Fruit fly (Drosophila melanogaster) whole organism, embryonic: Measurements from ENCODE around the gene Duox.
A peak's percentile ranks its signal among the peaks of the same experiment; 100 is the strongest.

Experiments used
- Antp ChIP-seq: fragments of 200-800 bp; sonication (Bioruptor generic); optimal IDR thresholded peaks from 3 replicates; lab custom pipeline; 2016; ENCODE audit warnings: missing biosample characterization, missing genetic modification characterization
- Atf6 ChIP-seq: fragments of 200-800 bp; sonication (Bioruptor generic); IDR thresholded peaks from 2 replicates; pipeline ENCODE4 v1.3.6; 2022; ENCODE audit warnings: missing biosample characterization, missing genetic modification characterization
- CG10147 ChIP-seq: fragments of 200-800 bp; sonication (Bioruptor generic); optimal IDR thresholded peaks from 2 replicates; lab custom pipeline; 2019; ENCODE audit warnings: missing biosample characterization, mild to moderate bottlenecking, missing genetic modification characterization, moderate library complexity
- CG11085 ChIP-seq: fragments of 200-800 bp; sonication (Bioruptor generic); IDR thresholded peaks from 2 replicates; pipeline ENCODE4 v1.3.6; 2022; ENCODE audit warnings: missing biosample characterization, missing genetic modification characterization
- CG11456 ChIP-seq: fragments of 200-800 bp; sonication (Bioruptor generic); IDR thresholded peaks from 3 replicates; pipeline ENCODE4 v1.3.6; 2022; ENCODE audit warnings: missing biosample characterization, missing genetic modification characterization
- CG11504 ChIP-seq: fragments of 200-800 bp; sonication (Bioruptor generic); optimal IDR thresholded peaks from 3 replicates; lab custom pipeline; 2019; ENCODE audit warnings: missing biosample characterization, mild to moderate bottlenecking, missing genetic modification characterization, moderate library complexity
- CG13123 ChIP-seq: fragments of 200-800 bp; sonication (Bioruptor generic); optimal IDR thresholded peaks from 2 replicates; lab custom pipeline; 2016; ENCODE audit warnings: missing biosample characterization, missing genetic modification characterization
- CG13296 ChIP-seq: fragments of 200-800 bp; sonication (Bioruptor generic); optimal IDR thresholded peaks from 3 replicates; lab custom pipeline; 2018; ENCODE audit warnings: missing biosample characterization, mild to moderate bottlenecking, missing genetic modification characterization
- CG13894 ChIP-seq: fragments of 200-800 bp; sonication (Bioruptor generic); optimal IDR thresholded peaks from 3 replicates; lab custom pipeline; 2018; ENCODE audit warnings: missing biosample characterization, mild to moderate bottlenecking, missing genetic modification characterization, moderate library complexity
- CG1529 ChIP-seq: fragments of 200-800 bp; sonication (Bioruptor generic); optimal IDR thresholded peaks from 3 replicates; lab custom pipeline; 2018; ENCODE audit warnings: missing biosample characterization, missing genetic modification characterization
- CG1647 ChIP-seq: fragments of 200-800 bp; sonication (Bioruptor generic); optimal IDR thresholded peaks from 3 replicates; lab custom pipeline; 2016; ENCODE audit warnings: missing biosample characterization, missing genetic modification characterization
- CG16815 ChIP-seq: fragments of 200-800 bp; sonication (Bioruptor generic); optimal IDR thresholded peaks from 3 replicates; lab custom pipeline; 2017; ENCODE audit warnings: missing biosample characterization, mild to moderate bottlenecking, missing genetic modification characterization
- CG17186 ChIP-seq: fragments of 200-800 bp; sonication (Bioruptor generic); optimal IDR thresholded peaks from 3 replicates; lab custom pipeline; 2017; ENCODE audit warnings: missing biosample characterization, missing genetic modification reagents, missing genetic modification characterization
- CG17829 ChIP-seq: fragments of 200-800 bp; optimal IDR thresholded peaks from 2 replicates; lab custom pipeline; 2019; ENCODE audit warnings: missing biosample characterization, mild to moderate bottlenecking, missing genetic modification characterization, moderate library complexity
- CG18619 ChIP-seq: fragments of 200-800 bp; sonication (Bioruptor generic); optimal IDR thresholded peaks from 3 replicates; lab custom pipeline; 2017; ENCODE audit warnings: missing biosample characterization, mild to moderate bottlenecking, missing genetic modification characterization
- CG2129 ChIP-seq: fragments of 200-800 bp; sonication (Bioruptor generic); IDR thresholded peaks from 2 replicates; pipeline ENCODE4 v1.3.6; 2022; ENCODE audit warnings: missing biosample characterization, missing genetic modification characterization; ENCODE audit not compliant: partially characterized antibody
- CG30020 ChIP-seq: fragments of 200-800 bp; optimal IDR thresholded peaks from 2 replicates; lab custom pipeline; 2019; ENCODE audit warnings: missing biosample characterization, mild to moderate bottlenecking, missing genetic modification characterization, moderate library complexity
- CG30431 ChIP-seq: fragments of 200-800 bp; sonication (Bioruptor generic); optimal IDR thresholded peaks from 2 replicates; lab custom pipeline; 2017; ENCODE audit warnings: missing biosample characterization, missing genetic modification characterization
- CG3163 ChIP-seq: fragments of 200-800 bp; sonication (Bioruptor generic); optimal IDR thresholded peaks from 3 replicates; lab custom pipeline; 2016; ENCODE audit warnings: missing biosample characterization, missing genetic modification characterization
- CG34376 ChIP-seq: fragments of 200-800 bp; sonication (Bioruptor generic); optimal IDR thresholded peaks from 2 replicates; lab custom pipeline; 2018; ENCODE audit warnings: missing biosample characterization, mild to moderate bottlenecking, missing genetic modification characterization
- CG4617 ChIP-seq: fragments of 200-800 bp; sonication (Bioruptor generic); optimal IDR thresholded peaks from 3 replicates; lab custom pipeline; 2016; ENCODE audit warnings: missing biosample characterization, missing genetic modification characterization, borderline replicate concordance
- CG4707 ChIP-seq: fragments of 200-800 bp; sonication (Bioruptor generic); optimal IDR thresholded peaks from 2 replicates; lab custom pipeline; 2018; ENCODE audit warnings: missing biosample characterization, mild to moderate bottlenecking, missing genetic modification characterization, moderate library complexity
- CG6689 ChIP-seq: fragments of 200-800 bp; sonication (Bioruptor generic); IDR thresholded peaks from 2 replicates; pipeline ENCODE4 v1.3.6; 2022; ENCODE audit warnings: missing biosample characterization, missing genetic modification characterization
- CG7556 ChIP-seq: fragments of 200-800 bp; sonication (Bioruptor generic); optimal IDR thresholded peaks from 2 replicates; lab custom pipeline; 2017; ENCODE audit warnings: missing biosample characterization, mild to moderate bottlenecking, missing genetic modification characterization
- CG8290 ChIP-seq, 3 experiments: fragments of 200-800 bp; sonication (Bioruptor generic); optimal IDR thresholded peaks; 2 replicates each; lab custom pipeline; 2016 to 2019; ENCODE audit warnings: missing biosample characterization in 3 of 3, missing genetic modification characterization in 3 of 3, mild to moderate bottlenecking in 2 of 3, moderate library complexity in 1 of 3
- CG9876 ChIP-seq: fragments of 200-800 bp; sonication (Bioruptor generic); optimal IDR thresholded peaks from 2 replicates; lab custom pipeline; 2016; ENCODE audit warnings: missing biosample characterization, missing genetic modification characterization
- Drgx ChIP-seq: fragments of 200-800 bp; sonication (Bioruptor generic); IDR thresholded peaks from 2 replicates; pipeline ENCODE4 v1.3.6; 2022; ENCODE audit warnings: missing biosample characterization, missing genetic modification characterization
- Hmx ChIP-seq: fragments of 200-800 bp; sonication (Bioruptor generic); optimal IDR thresholded peaks from 2 replicates; lab custom pipeline; 2016; ENCODE audit warnings: missing biosample characterization, missing genetic modification characterization
- Mrtf ChIP-seq: fragments of 200-800 bp; sonication (Bioruptor generic); IDR thresholded peaks from 3 replicates; pipeline ENCODE4 v1.3.6; 2022; ENCODE audit warnings: missing biosample characterization, missing genetic modification characterization
- Oaz ChIP-seq: fragments of 200-800 bp; sonication (Bioruptor generic); IDR thresholded peaks from 2 replicates; pipeline ENCODE4 v1.3.6; 2022; ENCODE audit warnings: missing biosample characterization, missing genetic modification characterization
- Sox102F ChIP-seq: fragments of 200-800 bp; sonication (Bioruptor generic); optimal IDR thresholded peaks from 2 replicates; lab custom pipeline; 2018; ENCODE audit warnings: missing biosample characterization, mild to moderate bottlenecking, missing genetic modification characterization, moderate library complexity
- TFAM ChIP-seq: fragments of 200-800 bp; sonication (Bioruptor generic); optimal IDR thresholded peaks from 2 replicates; lab custom pipeline; 2017; ENCODE audit warnings: missing biosample characterization, missing genetic modification characterization, inconsistent platforms
- Taf1 ChIP-seq: fragments of 200-800 bp; sonication (Bioruptor generic); IDR thresholded peaks from 2 replicates; pipeline ENCODE4 v1.3.6; 2022; ENCODE audit warnings: missing biosample characterization, missing genetic modification characterization
- ato ChIP-seq: fragments of 200-800 bp; sonication (Bioruptor generic); IDR thresholded peaks from 2 replicates; pipeline ENCODE4 v1.3.6; 2022; ENCODE audit warnings: missing biosample characterization, missing genetic modification characterization; ENCODE audit not compliant: partially characterized antibody
- bsh ChIP-seq, 2 experiments: fragments of 200-800 bp; sonication (Bioruptor generic); optimal IDR thresholded peaks; 2 replicates each; lab custom pipeline; 2017 to 2018; ENCODE audit warnings: mild to moderate bottlenecking in 2 of 2, missing biosample characterization in 2 of 2, missing genetic modification characterization in 2 of 2, moderate library complexity in 1 of 2
- dm ChIP-seq: fragments of 200-800 bp; sonication (Bioruptor generic); optimal IDR thresholded peaks from 3 replicates; lab custom pipeline; 2016; ENCODE audit warnings: missing biosample characterization, missing genetic modification characterization
- jing ChIP-seq: fragments of 200-800 bp; sonication (Bioruptor generic); optimal IDR thresholded peaks from 2 replicates; lab custom pipeline; 2018; ENCODE audit warnings: missing biosample characterization, mild to moderate bottlenecking, missing genetic modification characterization
- lov ChIP-seq, 2 experiments: fragments of 200-800 bp in 1 of 2; fragments of >200 bp in 1 of 2; sonication (Bioruptor generic) in 1 of 2; IDR thresholded peaks in 1 of 2; optimal IDR thresholded peaks in 1 of 2; 2 replicates in 1 of 2; 3 replicates in 1 of 2; pipeline versions ENCODE4 v1.3.6 to Lab custom; 2017 to 2022; ENCODE audit warnings: missing biosample characterization in 1 of 2, missing genetic modification characterization in 1 of 2
- luna ChIP-seq: fragments of 200-800 bp; sonication (Bioruptor generic); optimal IDR thresholded peaks from 2 replicates; lab custom pipeline; 2016; ENCODE audit warnings: missing biosample characterization, missing genetic modification characterization
- pnt ChIP-seq: fragments of 200-800 bp; sonication (Bioruptor generic); optimal IDR thresholded peaks from 3 replicates; lab custom pipeline; 2016; ENCODE audit warnings: missing biosample characterization, missing genetic modification characterization
- psq ChIP-seq: fragments of 200-800 bp; sonication (Bioruptor generic); optimal IDR thresholded peaks from 2 replicates; lab custom pipeline; 2017; ENCODE audit warnings: missing biosample characterization, missing genetic modification characterization
- repo ChIP-seq: fragments of 200-800 bp; sonication (Bioruptor generic); optimal IDR thresholded peaks from 2 replicates; lab custom pipeline; 2016; ENCODE audit warnings: missing biosample characterization, missing genetic modification characterization
- slbo ChIP-seq: fragments of 200-800 bp; sonication (Bioruptor generic); IDR thresholded peaks from 2 replicates; pipeline ENCODE4 v1.3.6; 2022; ENCODE audit warnings: missing biosample characterization, missing genetic modification characterization
- slp2 ChIP-seq: fragments of 200-800 bp; sonication (Bioruptor generic); optimal IDR thresholded peaks from 2 replicates; lab custom pipeline; 2016; ENCODE audit warnings: missing biosample characterization, missing genetic modification characterization
- so ChIP-seq: fragments of 200-800 bp; sonication (Bioruptor generic); IDR thresholded peaks from 3 replicates; pipeline ENCODE4 v1.3.6; 2022; ENCODE audit warnings: missing biosample characterization, missing genetic modification characterization
- sob ChIP-seq: fragments of 200-800 bp; sonication (Bioruptor generic); IDR thresholded peaks from 2 replicates; pipeline ENCODE4 v1.3.6; 2022; ENCODE audit warnings: missing biosample characterization, missing genetic modification characterization
- stc ChIP-seq: fragments of 200-800 bp; sonication (Bioruptor generic); IDR thresholded peaks from 2 replicates; pipeline ENCODE4 v1.3.6; 2022; ENCODE audit warnings: missing biosample characterization, missing genetic modification characterization
- sug ChIP-seq: fragments of 200-800 bp; optimal IDR thresholded peaks from 2 replicates; lab custom pipeline; 2019; ENCODE audit warnings: missing biosample characterization, mild to moderate bottlenecking, missing genetic modification characterization, moderate library complexity
- trem ChIP-seq: fragments of 200-800 bp; optimal IDR thresholded peaks from 3 replicates; lab custom pipeline; 2019; ENCODE audit warnings: missing biosample characterization, mild to moderate bottlenecking, missing genetic modification characterization, moderate library complexity
- z ChIP-seq: fragments of 200-800 bp; sonication (Bioruptor generic); IDR thresholded peaks from 3 replicates; pipeline ENCODE4 v1.3.6; 2022; ENCODE audit warnings: missing biosample characterization, missing genetic modification characterization

Duox gene

DNA sequence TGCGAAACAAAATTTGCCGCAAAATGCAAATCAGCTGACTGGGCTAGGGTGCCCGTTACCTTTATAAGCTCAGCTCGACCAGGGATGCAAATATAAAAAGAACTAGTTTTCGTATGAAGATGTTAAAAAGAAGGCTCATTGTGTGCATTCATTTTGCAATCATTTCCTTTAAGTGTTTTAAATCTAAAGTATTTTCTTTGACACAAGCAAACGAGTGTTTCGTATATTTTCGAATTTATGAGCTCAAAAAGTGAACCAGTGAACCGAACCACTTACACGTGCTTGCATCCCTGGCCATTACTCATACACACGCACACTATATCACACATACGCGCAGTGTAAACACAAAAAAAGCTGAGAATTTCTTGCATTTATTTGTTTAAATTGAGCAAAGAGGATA, 48.1 kb upstream of the Duox start, which contains the start of the genes Prx6a and Sbat (continued):
- TF ChIP-seq CG8290 (GFP tag; optimal IDR thresholded peaks at IDR 0.05; lab: Kevin White, UChicago) (peak; percentile 60), CG8290 (tag; optimal IDR thresholded peaks at IDR 0.05; lab: Kevin White, UChicago) (peak; percentile 55 to 69), CG17186 (peak; percentile 23), TFAM (GFP tag; lab: Kevin White, UChicago) (no peak), Mrtf (GFP tag; lab: Robert Waterston, UW) (peak; percentile 36; the same call in 1 of the 3 replicates), slp2 (GFP tag; lab: Kevin White, UChicago) (peak; percentile 57), CG6689 (GFP tag; lab: Robert Waterston, UW) (peak; percentile 69; the same call in 1 of the 2 replicates), CG2129 (GFP tag; lab: Robert Waterston, UW) (no peak), Drgx (GFP tag; lab: Robert Waterston, UW) (no peak), jing (GFP tag; lab: Kevin White, UChicago) (peak; percentile 49), pnt (GFP tag; lab: Kevin White, UChicago) (peak; percentile 66), CG13296 (peak; percentile 79), sob (peak; percentile 75), CG4617 (GFP tag; lab: Kevin White, UChicago) (peak; percentile 58), CG34376 (GFP tag; lab: Kevin White, UChicago) (peak; percentile 91), dm (GFP tag; lab: Kevin White, UChicago) (peak; percentile 44), CG3163 (GFP tag; lab: Kevin White, UChicago) (peak; percentile 32), CG11504 (tag; lab: Kevin White, UChicago) (peak; percentile 69), CG7556 (GFP tag; lab: Kevin White, UChicago) (peak; percentile 33), lov (optimal IDR thresholded peaks at IDR 0.05; lab: Kevin White, UChicago) (no peak), lov (GFP tag; IDR thresholded peaks at IDR 0.05; lab: Robert Waterston, UW) (no peak), CG30431 (peak; percentile 44), CG18619 (GFP tag; lab: Kevin White, UChicago) (peak; percentile 44), CG11085 (peak; percentile 59), CG11456 (GFP tag; lab: Robert Waterston, UW) (0 out of 3 replicates have a peak, but pooled peaks have one; percentile 65), CG4707 (no peak), Hmx (GFP tag; lab: Kevin White, UChicago) (no peak), trem (tag; lab: Kevin White, UChicago) (peak; percentile 79), ato (GFP tag; lab: Robert Waterston, UW) (no peak), Atf6 (GFP tag; lab: Robert Waterston, UW) (peak; percentile 74), CG17829 (tag; lab: Kevin White, UChicago) (peak; percentile 78), slbo (GFP tag; lab: Robert Waterston, UW) (peak; percentile 79), so (GFP tag; lab: Robert Waterston, UW) (no peak), z (no peak), Sox102F (peak; percentile 53), psq (GFP tag; lab: Kevin White, UChicago) (no peak), CG16815 (GFP tag; lab: Kevin White, UChicago) (peak; percentile 48), Antp (GFP tag; lab: Kevin White, UChicago) (peak; percentile 73), CG30020 (peak; percentile 59), CG13123 (peak; percentile 56), repo (GFP tag; lab: Kevin White, UChicago) (peak; percentile 27), Oaz (GFP tag; lab: Robert Waterston, UW) (0 out of 2 replicates have a peak, but pooled peaks have one; percentile 20), CG1647 (GFP tag; lab: Kevin White, UChicago) (no peak), luna (peak; percentile 77), CG1529 (GFP tag; lab: Kevin White, UChicago) (peak; percentile 11), bsh (GFP tag; optimal IDR thresholded peaks at IDR 0.05; lab: Kevin White, UChicago) (peak in 1 of 2 experiments; percentile 66), stc (GFP tag; lab: Robert Waterston, UW) (peak; percentile 45; the same call in 1 of the 2 replicates), CG13894 (tag; lab: Kevin White, UChicago) (peak; percentile 85), CG9876 (GFP tag; lab: Kevin White, UChicago) (peak; percentile 63), CG10147 (GFP tag; lab: Kevin White, UChicago) (peak; percentile 87), sug (tag; lab: Kevin White, UChicago) (peak; percentile 89), Taf1 (GFP tag; lab: Robert Waterston, UW) (peak; percentile 58; the same call in 1 of the 2 replicates)
